Worm (Caenorhabditis elegans) whole organism, mixed stage, embryonic: ENCODE measurements around the gene F35C11.5.

Experiments used
- hlh-1 ChIP-seq: fragments of 150-350 bp; optimal IDR thresholded peaks from 2 replicates; lab custom pipeline; 2014; ENCODE audit warnings: missing biosample characterization, missing genetic modification reagents, missing genetic modification characterization
- mab-5 ChIP-seq: fragments of 150-350 bp; optimal IDR thresholded peaks from 2 replicates; lab custom pipeline; 2014; ENCODE audit warnings: missing biosample characterization, missing genetic modification characterization
- mep-1 ChIP-seq: fragments of 150-350 bp; optimal IDR thresholded peaks from 2 replicates; lab custom pipeline; 2017; ENCODE audit warnings: missing biosample characterization, missing genetic modification reagents, missing genetic modification characterization, inconsistent platforms
- nhr-237 ChIP-seq: fragments of 150-350 bp; optimal IDR thresholded peaks from 2 replicates; lab custom pipeline; 2014; ENCODE audit warnings: missing biosample characterization, missing genetic modification characterization
- nhr-28 ChIP-seq: fragments of 150-350 bp; optimal IDR thresholded peaks from 2 replicates; lab custom pipeline; 2014; ENCODE audit warnings: missing biosample characterization, missing genetic modification characterization
- pha-4 ChIP-seq: fragments of 150-350 bp; optimal IDR thresholded peaks from 2 replicates; lab custom pipeline; 2018; ENCODE audit warnings: missing biosample characterization, missing genetic modification reagents, missing genetic modification characterization
- sem-2 ChIP-seq: fragments of 200-800 bp; sonication (Bioruptor generic); optimal IDR thresholded peaks from 2 replicates; lab custom pipeline; 2018; ENCODE audit warnings: mild to moderate bottlenecking, missing genetic modification characterization, missing compliant biosample characterization
- snpc-4 ChIP-seq: fragments of 150-350 bp; optimal IDR thresholded peaks from 2 replicates; lab custom pipeline; 2014; ENCODE audit warnings: missing biosample characterization, missing genetic modification characterization
- unc-62 ChIP-seq: fragments of 150-350 bp; optimal IDR thresholded peaks from 2 replicates; lab custom pipeline; 2014; ENCODE audit warnings: missing biosample characterization, missing genetic modification reagents, missing genetic modification characterization

DNA sequence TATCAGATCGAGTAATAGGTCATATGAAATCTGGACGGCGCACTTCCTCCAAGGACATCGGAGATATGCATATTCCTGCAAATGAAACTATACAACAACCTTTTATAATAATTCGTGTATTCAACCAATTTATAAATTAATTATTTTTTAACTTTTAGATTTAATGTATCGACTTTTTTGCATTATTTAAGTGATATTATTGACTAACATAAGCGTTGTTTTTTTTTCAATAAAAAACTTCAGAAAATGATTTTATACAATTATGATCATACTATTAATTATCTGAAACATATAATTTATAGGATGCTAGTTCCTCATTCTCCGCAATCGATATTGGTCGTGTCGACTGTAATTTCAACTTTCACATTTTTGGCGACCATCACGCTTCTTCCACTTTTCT, 49.5 kb upstream of the F35C11.5 start, which contains the start of gene col-76:
- TF ChIP-seq nhr-237 (tag; lab: Kevin White, UChicago) (no peak), hlh-1 (tag; lab: Kevin White, UChicago) (no peak), pha-4 (tag; lab: Kevin White, UChicago) (no peak), unc-62 (GFP tag; lab: Kevin White, UChicago) (no peak), snpc-4 (tag; lab: Kevin White, UChicago) (no peak), nhr-28 (tag; lab: Kevin White, UChicago) (no peak), mab-5 (no peak), mep-1 (tag; lab: Kevin White, UChicago) (no peak), sem-2 (no peak)
